Fruit fly (Drosophila melanogaster) whole organism, embryonic: ENCODE measurements around the gene Cipc.

Experiments used
- Atf-2 ChIP-seq: fragments of 200-800 bp; sonication (Bioruptor generic); optimal IDR thresholded peaks from 2 replicates; lab custom pipeline; 2016; ENCODE audit warnings: missing biosample characterization, missing genetic modification characterization
- CG10959 ChIP-seq: fragments of 200-800 bp; sonication (Bioruptor generic); IDR thresholded peaks from 2 replicates; pipeline ENCODE4 v1.3.6; 2022; ENCODE audit warnings: missing biosample characterization, missing genetic modification characterization
- CG12155 ChIP-seq: fragments of 200-800 bp; sonication (Bioruptor generic); optimal IDR thresholded peaks from 3 replicates; lab custom pipeline; 2016; ENCODE audit warnings: missing biosample characterization, missing genetic modification characterization
- CG12744 ChIP-seq: fragments of 200-800 bp; sonication (Bioruptor generic); optimal IDR thresholded peaks from 2 replicates; lab custom pipeline; 2016; ENCODE audit warnings: missing biosample characterization, missing genetic modification characterization
- CG15073 ChIP-seq: fragments of 200-800 bp; sonication (Bioruptor generic); optimal IDR thresholded peaks from 2 replicates; lab custom pipeline; 2016; ENCODE audit warnings: missing biosample characterization, missing genetic modification characterization
- CG17359 ChIP-seq: fragments of 200-800 bp; sonication (Bioruptor generic); optimal IDR thresholded peaks from 3 replicates; lab custom pipeline; 2018; ENCODE audit warnings: missing biosample characterization, mild to moderate bottlenecking, missing genetic modification characterization, moderate library complexity
- CG2889 ChIP-seq: fragments of 200-800 bp; sonication (Bioruptor generic); IDR thresholded peaks from 3 replicates; pipeline ENCODE4 v1.3.6; 2022; ENCODE audit warnings: missing biosample characterization, missing genetic modification characterization
- CG32532 ChIP-seq: fragments of 200-800 bp; sonication (Bioruptor generic); IDR thresholded peaks from 2 replicates; pipeline ENCODE4 v1.3.6; 2022; ENCODE audit warnings: missing biosample characterization, missing genetic modification characterization
- CG3407 ChIP-seq: fragments of 200-800 bp; sonication (Bioruptor generic); optimal IDR thresholded peaks from 2 replicates; lab custom pipeline; 2018; ENCODE audit warnings: missing biosample characterization, mild to moderate bottlenecking, missing genetic modification characterization
- CG43689 ChIP-seq: fragments of 200-800 bp; sonication (Bioruptor generic); IDR thresholded peaks from 2 replicates; pipeline ENCODE4 v1.3.6; 2022; ENCODE audit warnings: missing biosample characterization, missing genetic modification characterization
- CG6683 ChIP-seq: fragments of 200-800 bp; sonication (Bioruptor generic); optimal IDR thresholded peaks from 2 replicates; lab custom pipeline; 2017; ENCODE audit warnings: missing biosample characterization, mild to moderate bottlenecking, missing genetic modification characterization, missing genetic modification reagents
- CG8944 ChIP-seq: fragments of 200-800 bp; sonication (Bioruptor generic); optimal IDR thresholded peaks from 3 replicates; lab custom pipeline; 2016; ENCODE audit warnings: missing biosample characterization, missing genetic modification characterization
- Camta ChIP-seq: fragments of 200-800 bp; sonication (Bioruptor generic); optimal IDR thresholded peaks from 2 replicates; lab custom pipeline; 2016; ENCODE audit warnings: missing biosample characterization, missing genetic modification characterization
- D ChIP-seq, 2 experiments: fragments of 200-800 bp in 1 of 2; fragments of >200 bp in 1 of 2; sonication (Bioruptor generic) in 1 of 2; optimal IDR thresholded peaks; 2 replicates in 1 of 2; 3 replicates in 1 of 2; lab custom pipeline; 2017; ENCODE audit warnings: mild to moderate bottlenecking in 1 of 2, missing biosample characterization in 1 of 2, missing genetic modification characterization in 1 of 2, missing genetic modification reagents in 1 of 2
- D19A ChIP-seq: fragments of 200-800 bp; optimal IDR thresholded peaks from 3 replicates; lab custom pipeline; 2019; ENCODE audit warnings: missing biosample characterization, mild to moderate bottlenecking, missing genetic modification characterization, moderate library complexity
- D19B ChIP-seq: fragments of 200-800 bp; sonication (Bioruptor generic); optimal IDR thresholded peaks from 2 replicates; lab custom pipeline; 2017; ENCODE audit warnings: missing biosample characterization, mild to moderate bottlenecking, missing genetic modification characterization
- Dip3 ChIP-seq: fragments of 200-800 bp; sonication (Bioruptor generic); optimal IDR thresholded peaks from 3 replicates; lab custom pipeline; 2016; ENCODE audit warnings: missing biosample characterization, missing genetic modification characterization
- Doc2 ChIP-seq: fragments of 200-800 bp; sonication (Bioruptor generic); IDR thresholded peaks from 2 replicates; pipeline ENCODE4 v1.3.6; 2022; ENCODE audit warnings: missing biosample characterization, missing genetic modification characterization
- Gug ChIP-seq: fragments of 200-800 bp; sonication (Bioruptor generic); IDR thresholded peaks from 4 replicates; pipeline ENCODE4 v1.3.6; 2022; ENCODE audit warnings: missing biosample characterization, missing genetic modification characterization
- Hr78 ChIP-seq, 2 experiments: fragments of 200-800 bp in 1 of 2; fragments of >200 bp in 1 of 2; sonication (Bioruptor generic) in 1 of 2; optimal IDR thresholded peaks; 2 replicates each; lab custom pipeline; 2017 to 2019; ENCODE audit warnings: missing biosample characterization in 2 of 2, missing genetic modification characterization in 2 of 2, mild to moderate bottlenecking in 1 of 2, moderate library complexity in 1 of 2
- Hsf ChIP-seq: fragments of 200-800 bp; sonication (Bioruptor generic); optimal IDR thresholded peaks from 3 replicates; lab custom pipeline; 2016; ENCODE audit warnings: missing biosample characterization, missing genetic modification characterization
- Lim3 ChIP-seq: fragments of 200-800 bp; sonication (Bioruptor generic); IDR thresholded peaks from 2 replicates; pipeline ENCODE4 v1.3.6; 2022; ENCODE audit warnings: missing biosample characterization, missing genetic modification characterization
- NC2α ChIP-seq: fragments of 200-800 bp; sonication (Bioruptor generic); optimal IDR thresholded peaks from 2 replicates; lab custom pipeline; 2016; ENCODE audit warnings: missing biosample characterization, missing genetic modification characterization
- NFAT ChIP-seq: fragments of 200-800 bp; sonication (Bioruptor generic); IDR thresholded peaks from 2 replicates; pipeline ENCODE4 v1.3.6; 2022; ENCODE audit warnings: missing biosample characterization, missing genetic modification characterization
- Vsx1 ChIP-seq: fragments of 200-800 bp; sonication (Bioruptor generic); optimal IDR thresholded peaks from 2 replicates; lab custom pipeline; 2017; ENCODE audit warnings: missing biosample characterization, mild to moderate bottlenecking, missing genetic modification characterization, missing genetic modification reagents
- YL-1 ChIP-seq: fragments of 200-800 bp; sonication (Bioruptor generic); optimal IDR thresholded peaks from 3 replicates; lab custom pipeline; 2017; ENCODE audit warnings: missing biosample characterization, mild to moderate bottlenecking, missing genetic modification characterization
- ab ChIP-seq: fragments of 200-800 bp; sonication (Bioruptor generic); optimal IDR thresholded peaks from 2 replicates; lab custom pipeline; 2016; ENCODE audit warnings: missing biosample characterization, missing genetic modification characterization
- abd-A ChIP-seq: fragments of 200-800 bp; sonication (Bioruptor generic); optimal IDR thresholded peaks from 3 replicates; lab custom pipeline; 2019; ENCODE audit warnings: missing biosample characterization, mild to moderate bottlenecking, missing genetic modification characterization, moderate library complexity
- bab2 ChIP-seq: fragments of 200-800 bp; sonication (Bioruptor generic); optimal IDR thresholded peaks from 2 replicates; lab custom pipeline; 2016; ENCODE audit warnings: missing biosample characterization, missing genetic modification characterization
- caup ChIP-seq: fragments of 200-800 bp; sonication (Bioruptor generic); optimal IDR thresholded peaks from 3 replicates; lab custom pipeline; 2017; ENCODE audit warnings: missing biosample characterization, mild to moderate bottlenecking, missing genetic modification characterization, moderate library complexity; ENCODE audit not compliant: severe bottlenecking
- corto ChIP-seq: fragments of 200-800 bp; sonication (Bioruptor generic); optimal IDR thresholded peaks from 2 replicates; lab custom pipeline; 2016; ENCODE audit warnings: missing biosample characterization, mild to moderate bottlenecking, missing genetic modification characterization, moderate library complexity
- crc ChIP-seq: fragments of 200-800 bp; sonication (Bioruptor generic); optimal IDR thresholded peaks from 2 replicates; lab custom pipeline; 2016; ENCODE audit warnings: missing biosample characterization, missing genetic modification characterization
- croc ChIP-seq: fragments of 200-800 bp; sonication (Bioruptor generic); conservative IDR thresholded peaks from 3 replicates; pipeline ENCODE4 v1.3.6; 2022; ENCODE audit warnings: missing biosample characterization, missing genetic modification characterization
- da ChIP-seq: fragments of 200-800 bp; sonication (Bioruptor generic); optimal IDR thresholded peaks from 2 replicates; lab custom pipeline; 2016; ENCODE audit warnings: missing biosample characterization, missing genetic modification characterization
- en ChIP-seq: fragments of 200-800 bp; sonication (Bioruptor generic); optimal IDR thresholded peaks from 2 replicates; lab custom pipeline; 2016; ENCODE audit warnings: missing biosample characterization, missing genetic modification characterization
- exex ChIP-seq: fragments of 200-800 bp; sonication (Bioruptor generic); optimal IDR thresholded peaks from 4 replicates; lab custom pipeline; 2018; ENCODE audit warnings: missing biosample characterization, mild to moderate bottlenecking, missing genetic modification characterization, moderate library complexity
- her ChIP-seq: fragments of 200-800 bp; sonication (Bioruptor generic); optimal IDR thresholded peaks from 2 replicates; lab custom pipeline; 2016; ENCODE audit warnings: missing biosample characterization, missing genetic modification characterization
- inv ChIP-seq: fragments of 200-800 bp; sonication (Bioruptor generic); IDR thresholded peaks from 2 replicates; pipeline ENCODE4 v1.3.6; 2022; ENCODE audit warnings: missing biosample characterization, missing genetic modification characterization; ENCODE audit not compliant: partially characterized antibody
- jing ChIP-seq: fragments of 200-800 bp; sonication (Bioruptor generic); optimal IDR thresholded peaks from 2 replicates; lab custom pipeline; 2018; ENCODE audit warnings: missing biosample characterization, mild to moderate bottlenecking, missing genetic modification characterization
- kni ChIP-seq: fragments of 200-800 bp; sonication (Bioruptor generic); optimal IDR thresholded peaks from 3 replicates; lab custom pipeline; 2017; ENCODE audit warnings: mild to moderate bottlenecking, missing biosample characterization, missing genetic modification reagents, missing genetic modification characterization
- nmo ChIP-seq: fragments of 200-800 bp; sonication (Bioruptor generic); optimal IDR thresholded peaks from 2 replicates; lab custom pipeline; 2018; ENCODE audit warnings: missing biosample characterization, mild to moderate bottlenecking, missing genetic modification characterization, moderate library complexity
- nom ChIP-seq: fragments of 200-800 bp; sonication (Bioruptor generic); optimal IDR thresholded peaks from 2 replicates; lab custom pipeline; 2017; ENCODE audit warnings: missing biosample characterization, missing genetic modification characterization, mild to moderate bottlenecking, moderate library complexity, missing genetic modification reagents
- rib ChIP-seq: fragments of 200-800 bp; sonication (Bioruptor generic); IDR thresholded peaks from 2 replicates; pipeline ENCODE4 v1.3.6; 2022; ENCODE audit warnings: missing biosample characterization, missing genetic modification characterization
- row ChIP-seq: fragments of 200-800 bp; sonication (Bioruptor generic); IDR thresholded peaks from 3 replicates; pipeline ENCODE4 v1.3.6; 2022; ENCODE audit warnings: missing biosample characterization, missing genetic modification characterization
- sens-2 ChIP-seq: fragments of 200-800 bp; sonication (Bioruptor generic); IDR thresholded peaks from 2 replicates; pipeline ENCODE4 v1.3.6; 2022; ENCODE audit warnings: missing biosample characterization, missing genetic modification characterization
- sim ChIP-seq: fragments of 200-800 bp; sonication (Bioruptor generic); IDR thresholded peaks from 2 replicates; pipeline ENCODE4 v1.3.6; 2022; ENCODE audit warnings: missing biosample characterization, missing genetic modification characterization
- tin ChIP-seq: fragments of 200-800 bp; sonication (Bioruptor generic); optimal IDR thresholded peaks from 3 replicates; lab custom pipeline; 2016; ENCODE audit warnings: missing biosample characterization, missing genetic modification characterization
- tx ChIP-seq: fragments of 200-800 bp; sonication (Bioruptor generic); optimal IDR thresholded peaks from 2 replicates; lab custom pipeline; 2016; ENCODE audit warnings: missing biosample characterization, missing genetic modification characterization
- vvl ChIP-seq: fragments of 200-800 bp; sonication (Bioruptor generic); IDR thresholded peaks from 2 replicates; pipeline ENCODE4 v1.3.6; 2022; ENCODE audit warnings: missing biosample characterization, missing genetic modification characterization
- z ChIP-seq: fragments of 200-800 bp; sonication (Bioruptor generic); IDR thresholded peaks from 3 replicates; pipeline ENCODE4 v1.3.6; 2022; ENCODE audit warnings: missing biosample characterization, missing genetic modification characterization

Cipc gene

DNA sequence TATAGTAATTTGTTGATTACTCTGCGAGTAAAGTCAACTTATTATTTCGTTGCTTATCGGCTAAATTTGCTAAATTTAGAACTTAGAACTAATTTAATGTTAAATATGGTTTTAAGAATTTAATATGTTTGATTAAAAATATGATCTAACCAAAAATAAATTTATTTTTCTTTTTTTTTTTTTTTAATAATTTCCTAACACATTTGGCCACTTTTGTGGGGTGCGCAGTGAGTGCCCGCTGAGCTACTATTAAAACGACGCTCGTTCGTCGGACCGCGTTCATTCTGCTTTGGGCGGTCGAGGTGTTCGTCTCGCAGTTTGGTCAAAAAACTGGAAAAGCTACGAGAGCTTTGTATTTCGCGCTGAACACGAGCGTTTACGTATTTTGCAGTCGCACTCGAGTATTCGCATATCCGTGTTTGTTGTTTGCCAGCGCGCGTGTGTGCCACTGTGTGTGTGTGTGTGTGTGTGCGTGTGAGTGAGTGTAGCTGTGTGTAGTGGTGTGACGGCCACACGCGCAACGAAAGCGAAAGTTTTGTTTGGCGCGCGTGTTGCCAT is at the start of gene Cipc (continued):
- TF ChIP-seq Doc2 (GFP tag; lab: Robert Waterston, UW) (no peak), NC2α (GFP tag; lab: Kevin White, UChicago) (no peak), YL-1 (GFP tag; lab: Kevin White, UChicago) (peak; percentile 6), NFAT (peak; percentile 61), sim (GFP tag; lab: Robert Waterston, UW) (peak; percentile 16; the same call in 1 of the 2 replicates), tx (GFP tag; lab: Kevin White, UChicago) (no peak), Hr78 (GFP tag; optimal IDR thresholded peaks at IDR 0.05; lab: Kevin White, UChicago) (no peak), croc (GFP tag; lab: Robert Waterston, UW) (peak; percentile 55; the same call in 2 of the 3 replicates), CG10959 (GFP tag; lab: Robert Waterston, UW) (peak; percentile 40; the same call in 1 of the 2 replicates), Hsf (GFP tag; lab: Kevin White, UChicago) (no peak), inv (GFP tag; lab: Robert Waterston, UW) (no peak; the same call in 1 of the 2 replicates), CG32532 (GFP tag; lab: Robert Waterston, UW) (peak; percentile 91), vvl (GFP tag; lab: Robert Waterston, UW) (peak; percentile 83), Lim3 (GFP tag; lab: Robert Waterston, UW) (no peak), CG12744 (GFP tag; lab: Kevin White, UChicago) (no peak), CG8944 (GFP tag; lab: Kevin White, UChicago) (peak; percentile 18), en (no peak), bab2 (no peak), CG6683 (GFP tag; lab: Kevin White, UChicago) (peak; percentile 61), abd-A (tag; lab: Kevin White, UChicago) (peak; percentile 80), corto (GFP tag; lab: Kevin White, UChicago) (no peak), nmo (GFP tag; lab: Kevin White, UChicago) (peak; percentile 81), D (optimal IDR thresholded peaks at IDR 0.05; lab: Kevin White, UChicago) (no peak), D (GFP tag; optimal IDR thresholded peaks at IDR 0.05; lab: Kevin White, UChicago) (peak; percentile 17), z (GFP tag; lab: Robert Waterston, UW) (0 out of 3 replicates have a peak, but pooled peaks have one; percentile 27), CG12155 (peak; percentile 17), row (GFP tag; lab: Robert Waterston, UW) (peak; percentile 79), CG3407 (peak; percentile 14), CG2889 (GFP tag; lab: Robert Waterston, UW) (no peak), exex (peak; percentile 62), nom (GFP tag; lab: Kevin White, UChicago) (peak; percentile 46), CG43689 (peak; percentile 45; the same call in 1 of the 2 replicates), crc (GFP tag; lab: Kevin White, UChicago) (no peak), kni (GFP tag; lab: Kevin White, UChicago) (no peak), CG17359 (tag; lab: Kevin White, UChicago) (peak; percentile 85), her (GFP tag; lab: Kevin White, UChicago) (peak; percentile 4), D19A (tag; lab: Kevin White, UChicago) (peak; percentile 83), Dip3 (peak; percentile 37), ab (no peak), CG15073 (GFP tag; lab: Kevin White, UChicago) (no peak), da (no peak), Gug (GFP tag; lab: Robert Waterston, UW) (peak; percentile 41; the same call in 1 of the 4 replicates), Vsx1 (GFP tag; lab: Kevin White, UChicago) (peak; percentile 55), tin (peak; percentile 74), sens-2 (GFP tag; lab: Robert Waterston, UW) (no peak), rib (GFP tag; lab: Robert Waterston, UW) (peak; percentile 98), Camta (no peak), Atf-2 (GFP tag; lab: Kevin White, UChicago) (no peak), D19B (GFP tag; lab: Kevin White, UChicago) (peak; percentile 63), caup (GFP tag; lab: Kevin White, UChicago) (peak; percentile 92), jing (GFP tag; lab: Kevin White, UChicago) (no peak)
